Fruit fly (Drosophila melanogaster) whole organism: ENCODE data around the gene Mst57Dc.

Experiments
- CG8478 ChIP-seq: fragments of >200 bp; optimal IDR thresholded peaks from 2 replicates; lab custom pipeline; 2018; ENCODE audit warnings: inconsistent platforms
- Dll ChIP-seq: fragments of >200 bp; optimal IDR thresholded peaks from 2 replicates; lab custom pipeline; 2017
- EcR ChIP-seq, 2 experiments: fragments of >200 bp; optimal IDR thresholded peaks; 2 replicates each; lab custom pipeline; 2017; ENCODE audit warnings: missing biosample characterization in 2 of 2, missing genetic modification characterization in 2 of 2, missing genetic modification reagents in 2 of 2
- pan ChIP-seq: fragments of >200 bp; optimal IDR thresholded peaks from 2 replicates; lab custom pipeline; 2017
- psq ChIP-seq: fragments of >200 bp; optimal IDR thresholded peaks from 2 replicates; lab custom pipeline; 2017
- usp ChIP-seq: fragments of >200 bp; optimal IDR thresholded peaks from 2 replicates; lab custom pipeline; 2017; ENCODE audit warnings: missing biosample characterization, missing genetic modification characterization, mixed read lengths

The Mst57Dc gene

dm6 chr3R:25810796-25811195 is 18.7 kb downstream of the Mst57Dc start, which contains the start of gene CG5024:
TSS of gene CG5024 (plus strand) at chr3R:25811096.
- TF ChIP-seq Dll (lab: Kevin White, UChicago) (no peak), usp (GFP tag; lab: Kevin White, UChicago) (no peak), pan (lab: Kevin White, UChicago) (no peak), CG8478 (lab: Kevin White, UChicago) (no peak), EcR (GFP tag; optimal IDR thresholded peaks at IDR 0.05; lab: Kevin White, UChicago) (no peak), psq (lab: Kevin White, UChicago) (no peak)

DNA sequence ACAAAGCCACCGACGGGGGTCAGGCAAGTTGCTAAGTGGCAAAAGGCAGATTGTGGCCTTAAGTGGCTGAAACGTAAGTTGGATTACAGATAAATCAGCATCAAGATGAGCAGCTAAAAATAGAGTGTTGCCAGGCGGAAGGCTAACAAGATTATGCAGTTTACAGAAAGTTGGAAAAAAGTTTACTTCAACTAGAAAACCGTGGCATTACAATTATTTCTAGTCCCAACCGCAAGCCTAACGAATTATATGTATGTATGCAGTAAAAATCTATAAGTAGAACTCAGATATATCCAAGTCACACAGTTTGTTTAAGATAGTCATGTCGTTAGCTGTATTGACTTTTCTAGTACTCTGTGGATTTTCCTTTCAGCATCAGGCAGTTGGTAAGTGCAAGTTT is 23.4 kb downstream of the Mst57Dc start, which contains the start of gene BG642167:
BG642167 (plus strand) TSS at position 301 of the 400 bp plus-strand sequence.
- TF ChIP-seq psq (lab: Kevin White, UChicago) (no peak), pan (lab: Kevin White, UChicago) (no peak), CG8478 (lab: Kevin White, UChicago) (no peak), Dll (lab: Kevin White, UChicago) (no peak), usp (GFP tag; lab: Kevin White, UChicago) (no peak), EcR (GFP tag; optimal IDR thresholded peaks at IDR 0.05; lab: Kevin White, UChicago) (no peak)

DNA sequence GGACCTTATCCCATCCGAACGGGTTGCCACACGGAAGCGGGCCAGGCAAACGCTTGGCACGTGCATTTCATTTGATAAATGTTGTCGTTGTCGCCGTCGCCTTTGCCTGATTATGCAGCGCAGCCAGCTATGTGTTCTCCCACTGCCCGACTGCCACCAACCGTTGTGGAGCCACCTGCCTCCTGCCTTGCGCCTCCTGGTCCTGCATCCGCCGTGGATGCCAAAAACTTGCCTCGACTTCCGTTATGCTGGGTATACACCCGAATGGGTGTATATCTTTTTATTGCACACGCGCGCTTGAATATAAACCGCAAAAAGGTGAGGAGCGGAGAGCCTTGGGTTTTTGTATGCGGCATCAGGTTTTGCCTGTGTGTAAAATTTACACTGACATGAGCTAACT is 37.7 kb downstream of the Mst57Dc start:
- TF ChIP-seq usp (GFP tag; lab: Kevin White, UChicago): no peak
- no peak for TF ChIP-seq Dll (lab: Kevin White, UChicago)
- no peak for TF ChIP-seq pan (lab: Kevin White, UChicago)
- no peak for TF ChIP-seq CG8478 (lab: Kevin White, UChicago)
- TF ChIP-seq EcR (GFP tag; optimal IDR thresholded peaks at IDR 0.05; lab: Kevin White, UChicago): no peak
- TF ChIP-seq psq (lab: Kevin White, UChicago): no peak

- TF ChIP-seq usp (GFP tag; lab: Kevin White, UChicago) (no peak), CG8478 (lab: Kevin White, UChicago) (no peak), EcR (GFP tag; optimal IDR thresholded peaks at IDR 0.05; lab: Kevin White, UChicago) (no peak), pan (lab: Kevin White, UChicago) (no peak), Dll (lab: Kevin White, UChicago) (no peak), psq (lab: Kevin White, UChicago) (no peak)
These were observed 39.1 kb downstream of the Mst57Dc start, which contains the start of gene CG31093 for dm6 chr3R:25790371-25790770. TSS of gene CG31093 (minus strand) at chr3R:25790471.

dm6 chr3R:25789355-25789754 is 40.1 kb downstream of the Mst57Dc start, which contains the start of gene CG31380:
TSS of gene CG31380 (minus strand) at chr3R:25789455.
- TF ChIP-seq CG8478 (lab: Kevin White, UChicago) (no peak), pan (lab: Kevin White, UChicago) (no peak), psq (lab: Kevin White, UChicago) (no peak), usp (GFP tag; lab: Kevin White, UChicago) (no peak), EcR (GFP tag; optimal IDR thresholded peaks at IDR 0.05; lab: Kevin White, UChicago) (no peak), Dll (lab: Kevin White, UChicago) (no peak)

DNA sequence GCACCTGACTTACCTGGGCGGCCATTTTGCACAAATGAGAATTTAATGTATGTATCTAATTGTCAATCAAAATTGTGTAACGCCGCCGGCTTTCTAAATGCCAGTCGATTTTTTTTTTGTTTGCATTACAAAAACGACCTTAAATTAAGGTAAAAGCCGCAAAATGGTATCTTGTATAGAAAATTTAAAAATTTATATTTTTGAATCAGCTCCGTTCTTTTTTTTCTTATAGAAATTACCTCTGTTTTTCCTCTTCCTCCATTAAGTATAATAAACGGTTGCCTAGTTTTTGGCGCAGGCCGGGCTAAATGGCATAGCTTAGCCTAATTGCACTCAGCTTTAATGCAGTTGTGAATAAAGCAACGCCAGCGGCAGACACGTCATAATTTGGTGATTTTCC is 42.3 kb downstream of the Mst57Dc start, which contains the start of gene CG4960:
CG4960 (minus strand) TSS at position 101 of the 400 bp plus-strand sequence.
- TF ChIP-seq psq (lab: Kevin White, UChicago) (no peak), CG8478 (lab: Kevin White, UChicago) (no peak), EcR (GFP tag; optimal IDR thresholded peaks at IDR 0.05; lab: Kevin White, UChicago) (no peak), usp (GFP tag; lab: Kevin White, UChicago) (no peak), Dll (lab: Kevin White, UChicago) (no peak), pan (lab: Kevin White, UChicago) (no peak)

- TF ChIP-seq usp (GFP tag; lab: Kevin White, UChicago): no peak
- no peak for TF ChIP-seq Dll (lab: Kevin White, UChicago)
- no peak for TF ChIP-seq CG8478 (lab: Kevin White, UChicago)
- no peak for TF ChIP-seq EcR (GFP tag; optimal IDR thresholded peaks at IDR 0.05; lab: Kevin White, UChicago)
- no peak for TF ChIP-seq pan (lab: Kevin White, UChicago)
- TF ChIP-seq psq (lab: Kevin White, UChicago): no peak
These were observed 46.6 kb downstream of the Mst57Dc start for dm6 chr3R:25782855-25783424.
